Fruit fly (Drosophila melanogaster) S2 (cell line): ENCODE data around the gene dnd.

ENCODE experiments used
- CG8478 ChIP-seq: fragments of >200 bp; optimal IDR thresholded peaks from 2 replicates; lab custom pipeline; 2018
- CTCF ChIP-seq, 2 experiments: fragments of >200 bp; optimal IDR thresholded peaks; 2 replicates each; lab custom pipeline; 2018

Gene dnd

dm6 chr3R:21848271-21848670, 38.9 kb downstream of the dnd start:
- no peak for TF ChIP-seq CTCF (optimal IDR thresholded peaks at IDR 0.05; lab: Kevin White, UChicago)
- TF ChIP-seq CG8478, result no peak

DNA sequence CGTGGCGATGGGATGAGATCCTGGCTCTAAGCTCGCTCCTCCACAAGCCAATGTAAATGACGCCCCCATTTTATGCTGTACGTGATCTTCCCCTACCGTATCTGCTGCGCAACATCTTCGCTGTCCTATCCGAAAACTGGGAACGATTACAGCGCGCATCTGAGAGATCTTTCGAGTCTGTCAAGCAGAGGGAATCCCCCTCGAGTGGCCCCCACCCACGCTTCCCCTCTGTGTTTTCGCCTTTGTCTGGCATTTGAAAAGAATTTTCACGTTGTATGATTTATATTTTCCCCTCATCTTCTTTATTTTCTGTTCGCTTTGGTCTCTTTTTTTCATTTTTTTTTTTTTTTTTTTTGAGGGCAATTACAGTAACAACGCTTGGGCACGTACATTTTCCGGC, 39.7 kb downstream of the dnd start:
- no peak for TF ChIP-seq CTCF (optimal IDR thresholded peaks at IDR 0.05; lab: Kevin White, UChicago)
- TF ChIP-seq CG8478, result no peak

DNA sequence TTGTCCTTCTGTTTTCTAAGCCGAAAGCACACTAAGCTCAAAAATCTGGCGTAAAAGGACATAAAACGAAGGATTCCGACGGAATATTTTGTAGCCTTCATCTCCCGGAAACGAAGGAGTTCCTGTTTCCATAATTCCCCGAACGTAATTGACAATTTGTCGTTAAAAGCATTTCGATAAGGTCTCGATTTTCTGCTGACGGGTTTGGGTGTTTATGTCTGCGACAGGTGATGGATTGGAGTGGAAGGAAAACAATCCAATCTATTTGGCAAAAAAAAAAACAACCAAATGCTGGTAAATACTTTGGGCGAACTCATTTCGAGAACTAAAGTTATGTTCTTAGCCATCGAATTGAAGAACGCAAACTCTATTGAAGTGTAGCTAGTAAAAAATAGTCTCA, 40.6 kb downstream of the dnd start, which contains the start of gene Gr93d:
Gr93d (minus strand) TSS at position 101 of the 400 bp plus-strand sequence.
- TF ChIP-seq CG8478 (no peak), CTCF (optimal IDR thresholded peaks at IDR 0.05; lab: Kevin White, UChicago) (no peak)

- TF ChIP-seq CG8478, result no peak
- no peak for TF ChIP-seq CTCF (optimal IDR thresholded peaks at IDR 0.05; lab: Kevin White, UChicago)
Measured at dm6 chr3R:21845165-21845564, 42.0 kb downstream of the dnd start, which contains the start of gene Gr93c. TSS of gene Gr93c (minus strand) at chr3R:21845265.

DNA sequence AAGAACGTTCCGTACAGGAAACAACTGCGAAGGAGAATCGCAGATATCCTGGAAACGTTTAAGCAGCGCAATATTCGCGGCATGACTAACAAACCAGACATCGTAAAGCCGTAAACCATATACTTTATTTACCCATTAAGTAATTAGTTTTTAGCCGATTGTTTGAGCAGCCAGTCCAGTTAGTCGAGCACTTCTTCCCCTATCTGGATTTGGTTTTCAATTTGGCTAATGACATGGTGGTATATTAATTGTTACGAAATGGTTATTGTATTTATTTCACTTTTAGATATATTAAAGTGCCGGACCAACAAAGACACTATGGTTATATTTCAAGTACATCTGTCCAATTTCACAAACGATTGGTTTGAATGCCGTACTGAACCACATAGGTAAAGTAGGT, 43.5 kb downstream of the dnd start, which contains the start of gene Gr93b:
Gr93b (minus strand) TSS at position 101 of the 400 bp plus-strand sequence.
- TF ChIP-seq CG8478 (no peak), CTCF (optimal IDR thresholded peaks at IDR 0.05; lab: Kevin White, UChicago) (no peak)

- no peak for TF ChIP-seq CTCF (optimal IDR thresholded peaks at IDR 0.05; lab: Kevin White, UChicago)
- no peak for TF ChIP-seq CG8478
Measured at dm6 chr3R:21841474-21842376, 45.4 kb downstream of the dnd start.

DNA sequence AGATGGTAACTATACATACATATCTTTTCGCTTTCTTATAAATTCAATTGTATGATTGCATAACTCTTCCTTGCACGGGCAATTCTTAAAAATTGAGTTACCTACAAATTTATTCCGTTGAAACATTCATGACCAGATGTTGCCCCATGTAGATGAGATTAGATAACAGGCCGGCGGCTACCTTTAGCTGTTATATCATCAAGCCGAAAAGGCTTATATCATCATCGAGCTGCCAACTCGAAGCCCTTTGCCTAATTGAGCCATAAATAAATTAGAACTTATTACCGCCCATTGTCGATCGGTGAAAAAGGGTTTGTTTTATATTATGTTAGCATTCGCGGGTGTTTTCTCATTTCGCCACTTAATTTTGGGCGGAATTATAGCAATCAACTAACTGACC, 46.7 kb downstream of the dnd start:
- TF ChIP-seq CG8478 (no peak), CTCF (optimal IDR thresholded peaks at IDR 0.05; lab: Kevin White, UChicago) (no peak)

- TF ChIP-seq CG8478 (no peak), CTCF (optimal IDR thresholded peaks at IDR 0.05; lab: Kevin White, UChicago) (no peak)
Measured at dm6 chr3R:21839636-21840035, 47.5 kb downstream of the dnd start.

dm6 chr3R:21838505-21838956, 48.6 kb downstream of the dnd start:
- no peak for TF ChIP-seq CTCF (optimal IDR thresholded peaks at IDR 0.05; lab: Kevin White, UChicago)

DNA sequence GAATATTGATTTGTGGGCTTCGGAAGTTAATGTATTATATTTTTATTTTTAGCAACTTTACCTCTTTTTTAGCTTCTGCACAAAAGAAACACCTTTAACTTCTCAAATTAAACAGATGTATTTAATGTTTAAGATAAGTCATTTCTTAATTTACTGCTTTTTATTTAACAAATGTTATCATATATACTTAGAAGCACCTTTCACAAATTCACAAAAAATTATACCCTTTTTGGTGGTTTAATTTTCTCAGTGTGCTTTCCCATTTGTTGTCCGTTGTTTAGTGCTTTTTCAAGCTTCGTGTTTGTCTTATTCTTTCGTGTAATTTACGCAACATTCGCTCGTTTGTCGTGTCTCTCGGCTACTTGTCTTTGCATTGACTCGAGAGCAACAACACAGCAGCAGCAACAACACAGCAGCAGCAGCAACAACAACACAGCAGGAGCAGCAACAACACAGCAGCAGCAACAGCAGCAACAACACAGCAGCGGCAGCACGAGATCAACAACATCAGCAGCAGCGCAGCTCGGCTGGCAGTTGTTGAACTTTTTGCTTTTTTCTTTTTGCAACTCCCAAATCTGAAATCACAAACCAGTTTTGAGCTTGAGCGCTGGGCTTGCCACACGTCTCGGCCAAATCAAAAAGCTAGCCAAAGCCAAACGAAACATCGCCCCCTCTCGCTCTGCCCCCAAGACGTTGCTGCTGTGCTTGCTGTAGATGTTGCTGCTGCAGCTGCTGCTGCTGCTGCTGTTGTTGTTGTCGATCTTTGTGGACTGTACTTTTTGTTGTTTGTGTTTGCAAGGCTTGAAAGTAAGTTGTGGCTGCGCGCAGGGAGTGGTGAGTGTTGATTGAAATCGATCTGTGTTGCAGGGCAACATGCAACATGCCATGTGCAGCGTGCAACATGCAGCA, 49.8 kb downstream of the dnd start:
- TF ChIP-seq CTCF (optimal IDR thresholded peaks at IDR 0.05; lab: Kevin White, UChicago) (no peak), CG8478 (no peak)

dm6 chr3R:21836614-21837013, 50.5 kb downstream of the dnd start:
- TF ChIP-seq CTCF (optimal IDR thresholded peaks at IDR 0.05; lab: Kevin White, UChicago) (no peak), CG8478 (no peak)

DNA sequence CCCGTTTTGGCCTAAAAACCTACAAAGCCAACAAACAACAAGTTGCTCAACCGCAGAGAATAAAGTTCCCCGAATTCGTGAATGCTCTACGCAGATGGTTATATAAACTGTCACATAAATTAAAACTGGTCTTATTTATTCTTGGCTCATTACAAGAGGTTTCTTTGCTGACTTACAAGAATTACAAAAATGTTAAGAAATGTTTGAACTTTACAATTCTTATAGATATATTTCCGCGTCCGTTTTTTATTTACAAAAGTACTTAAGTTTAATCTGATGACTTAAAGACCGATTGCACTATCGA, 51.0 kb downstream of the dnd start:
- no peak for TF ChIP-seq CTCF (optimal IDR thresholded peaks at IDR 0.05; lab: Kevin White, UChicago)
